Fruit fly (Drosophila melanogaster) whole organism: ENCODE measurements around the gene CG10405.

Experiments
- EcR ChIP-seq, 2 experiments: fragments of >200 bp; optimal IDR thresholded peaks; 2 replicates each; lab custom pipeline; 2017; ENCODE audit warnings: missing biosample characterization in 2 of 2, missing genetic modification characterization in 2 of 2, missing genetic modification reagents in 2 of 2
- psq ChIP-seq: fragments of >200 bp; optimal IDR thresholded peaks from 2 replicates; lab custom pipeline; 2017
- usp ChIP-seq: fragments of >200 bp; optimal IDR thresholded peaks from 2 replicates; lab custom pipeline; 2017; ENCODE audit warnings: missing biosample characterization, missing genetic modification characterization, mixed read lengths

DNA sequence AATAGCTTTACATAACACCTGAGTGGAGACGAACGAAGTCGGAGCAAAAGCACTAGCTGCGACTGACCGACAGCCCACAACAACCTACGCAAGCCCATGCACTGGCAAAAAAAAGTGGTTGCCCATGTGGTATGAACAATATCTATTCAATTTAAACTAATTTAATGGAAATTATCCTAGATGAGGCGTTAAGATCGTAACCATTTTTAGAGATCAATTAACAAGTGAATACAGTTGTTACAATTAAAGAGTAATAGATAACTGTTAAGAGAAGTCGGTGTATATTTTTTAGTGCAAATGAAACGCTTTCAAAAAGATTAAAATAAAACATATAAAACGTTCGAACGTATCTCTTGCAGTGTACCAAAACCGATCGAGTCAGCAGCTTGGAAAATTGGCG is 41.9 kb downstream of the CG10405 start:
- TF ChIP-seq usp (GFP tag; lab: Kevin White, UChicago): no peak
- no peak for TF ChIP-seq EcR (GFP tag; optimal IDR thresholded peaks at IDR 0.05; lab: Kevin White, UChicago)
- no peak for TF ChIP-seq psq (lab: Kevin White, UChicago)
